Worm (Caenorhabditis elegans): ENCODE results near the gene pha-4.

ce11 chrV:20731787-20732186, 21.1 kb upstream of the pha-4 start, which contains the start of gene srxa-1:
- TF ChIP-seq ama-1 (optimal IDR thresholded peaks at IDR 0.05) = no peak
- no peak for TF ChIP-seq nhr-76 (tag; optimal IDR thresholded peaks at IDR 0.05)
- no peak for TF ChIP-seq lir-3 (tag; optimal IDR thresholded peaks at IDR 0.05)
- TF ChIP-seq mdt-29 (GFP tag; IDR thresholded peaks at IDR 0.05) = no peak
- TF ChIP-seq pha-4 (GFP tag; IDR thresholded peaks at IDR 0.05) = no peak
- no peak for TF ChIP-seq pha-4 (tag; optimal IDR thresholded peaks at IDR 0.05)
- TF ChIP-seq unc-130 (GFP tag; optimal IDR thresholded peaks at IDR 0.05) = no peak
- no peak for TF ChIP-seq madf-9 (GFP tag; conservative IDR thresholded peaks at IDR 0.05)
- no peak for TF ChIP-seq ctbp-1 (GFP tag; IDR thresholded peaks at IDR 0.05)
- no peak for TF ChIP-seq dmd-6 (GFP tag; IDR thresholded peaks at IDR 0.05)
- TF ChIP-seq snpc-4 (tag; optimal IDR thresholded peaks at IDR 0.05) = no peak
- no peak for TF ChIP-seq jun-1 (tag; optimal IDR thresholded peaks at IDR 0.05)
- no peak for TF ChIP-seq fkh-10 (GFP tag; optimal IDR thresholded peaks at IDR 0.05)
- TF ChIP-seq pqm-1 (tag; optimal IDR thresholded peaks at IDR 0.05) = no peak
- TF ChIP-seq ztf-11 (tag; optimal IDR thresholded peaks at IDR 0.05) = no peak
